Fruit fly (Drosophila melanogaster) whole organism, wandering third instar larva: Measurements from ENCODE around the gene GstD3.

Source experiments
- Hr83 ChIP-seq: fragments of 200-300 bp; sonication (Bioruptor generic); optimal IDR thresholded peaks from 2 replicates; lab custom pipeline; 2016; ENCODE audit warnings: missing biosample characterization, mild to moderate bottlenecking, missing genetic modification characterization, moderate library complexity; ENCODE audit not compliant: poor library complexity, severe bottlenecking
- psq ChIP-seq: fragments of 200-800 bp; sonication (Bioruptor generic); optimal IDR thresholded peaks from 3 replicates; lab custom pipeline; 2017; ENCODE audit warnings: missing biosample characterization, mild to moderate bottlenecking, missing genetic modification characterization, moderate library complexity
- usp ChIP-seq: fragments of >200 bp; optimal IDR thresholded peaks from 2 replicates; lab custom pipeline; 2017; ENCODE audit warnings: missing biosample characterization, missing genetic modification characterization

DNA sequence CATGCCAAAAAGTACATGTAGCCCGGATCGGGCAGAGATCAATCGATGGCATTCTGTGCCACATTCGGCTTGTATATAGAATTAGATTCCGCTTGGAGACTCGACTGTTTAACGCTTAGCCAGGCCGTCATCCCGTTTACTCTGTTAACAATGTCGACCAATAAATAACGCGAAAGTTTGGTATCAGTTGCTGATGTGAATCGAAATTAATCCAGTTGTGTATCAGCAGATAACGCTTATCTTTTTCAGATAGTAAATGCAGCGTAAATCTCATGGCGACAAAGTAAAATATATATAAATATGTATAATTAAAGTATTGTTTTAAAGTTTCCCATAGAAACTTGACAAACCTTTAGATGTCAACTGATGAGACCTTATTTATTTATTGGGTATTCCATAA is 38.6 kb downstream of the GstD3 start:
- TF ChIP-seq usp (no peak), psq (no peak), Hr83 (GFP tag; lab: Kevin White, UChicago) (no peak)
